Worm (Caenorhabditis elegans): ENCODE results near the gene nep-17.

nep-17 gene

DNA sequence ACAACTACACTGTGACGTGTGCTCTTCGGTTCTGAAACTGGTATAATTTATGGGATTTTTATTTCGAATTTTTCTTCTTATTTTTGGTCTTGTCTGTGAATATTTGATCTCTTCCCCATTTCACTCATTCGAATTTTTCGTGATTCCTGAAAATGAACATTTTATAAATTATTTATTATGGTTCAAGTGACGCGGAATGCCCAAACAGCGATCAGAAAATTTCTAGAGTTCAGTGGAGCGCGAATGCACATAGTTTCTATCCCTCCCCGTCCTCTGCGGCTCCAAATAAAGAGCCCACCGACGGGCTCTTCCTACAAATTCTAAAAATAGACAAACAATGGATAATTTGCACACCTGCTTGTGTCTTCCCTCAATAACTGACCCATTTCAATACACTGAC, 4.0 kb upstream of the nep-17 start, which contains the start of gene F54F11.1:
Gene F54F11.1, plus strand, starts transcription at position 301 of the 400 bp plus-strand sequence.
- no peak for TF ChIP-seq ceh-31 (tag; optimal IDR thresholded peaks at IDR 0.05)
- no peak for TF ChIP-seq ceh-34 (tag; optimal IDR thresholded peaks at IDR 0.05)
- TF ChIP-seq fkh-10 (GFP tag; optimal IDR thresholded peaks at IDR 0.05): no peak
- TF ChIP-seq ref-2 (tag; optimal IDR thresholded peaks at IDR 0.05): no peak
- no peak for TF ChIP-seq nfya-1 (tag; optimal IDR thresholded peaks at IDR 0.05)
- TF ChIP-seq lin-11 (tag; optimal IDR thresholded peaks at IDR 0.05): no peak
- no peak for TF ChIP-seq zip-5 (tag; optimal IDR thresholded peaks at IDR 0.05)
- no peak for TF ChIP-seq hlh-15 (tag; optimal IDR thresholded peaks at IDR 0.05)
- TF ChIP-seq ets-4 (tag; optimal IDR thresholded peaks at IDR 0.05): no peak

DNA sequence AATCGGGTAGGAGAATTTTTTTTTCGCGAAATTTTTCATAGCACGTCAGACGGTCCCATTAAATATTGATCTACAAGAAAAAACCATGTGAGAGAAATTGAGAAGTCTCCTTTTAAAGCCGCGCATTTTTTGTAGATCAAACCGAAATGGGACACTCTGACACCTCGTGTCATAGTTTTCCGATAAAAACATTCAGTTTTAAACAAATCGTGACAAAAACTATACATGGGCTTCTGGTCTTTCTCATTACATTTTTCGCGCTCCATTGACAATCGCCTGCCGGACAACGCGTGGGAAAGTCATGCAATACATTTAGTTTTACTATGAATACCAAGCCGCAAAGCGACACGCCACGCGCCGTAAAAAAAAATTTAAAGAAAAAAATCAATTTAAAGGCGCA, 2.2 kb upstream of the nep-17 start:
- no peak for TF ChIP-seq hlh-8 (tag; optimal IDR thresholded peaks at IDR 0.05)
- no peak for TF ChIP-seq tbx-2 (tag; optimal IDR thresholded peaks at IDR 0.05)
- no peak for TF ChIP-seq elt-4 (tag; optimal IDR thresholded peaks at IDR 0.05)
- no peak for TF ChIP-seq hlh-13 (GFP tag; optimal IDR thresholded peaks at IDR 0.05)
- no peak for TF ChIP-seq sdc-2 (tag; optimal IDR thresholded peaks at IDR 0.05)
- no peak for TF ChIP-seq sox-4 (tag; optimal IDR thresholded peaks at IDR 0.05)
- TF ChIP-seq fkh-10 (GFP tag; optimal IDR thresholded peaks at IDR 0.05): no peak
- TF ChIP-seq zip-5 (tag; optimal IDR thresholded peaks at IDR 0.05): no peak
- no peak for TF ChIP-seq mec-3 (tag; optimal IDR thresholded peaks at IDR 0.05; ENCODE audit: borderline replicate concordance)
- no peak for TF ChIP-seq pag-3 (tag; optimal IDR thresholded peaks at IDR 0.05; ENCODE audit: borderline replicate concordance)
- TF ChIP-seq nfya-1 (tag; optimal IDR thresholded peaks at IDR 0.05): no peak
- TF ChIP-seq ceh-48 (tag; optimal IDR thresholded peaks at IDR 0.05): no peak
- no peak for TF ChIP-seq hlh-6 (tag; optimal IDR thresholded peaks at IDR 0.05)
- no peak for TF ChIP-seq elt-2 (tag; optimal IDR thresholded peaks at IDR 0.05)
- TF ChIP-seq ceh-14 (tag; optimal IDR thresholded peaks at IDR 0.05): no peak
- no peak for TF ChIP-seq ets-4 (tag; optimal IDR thresholded peaks at IDR 0.05)
- TF ChIP-seq ceh-24 (tag; optimal IDR thresholded peaks at IDR 0.05): no peak
- TF ChIP-seq lin-11 (tag; optimal IDR thresholded peaks at IDR 0.05): no peak
- TF ChIP-seq dve-1 (tag; optimal IDR thresholded peaks at IDR 0.05): no peak

DNA sequence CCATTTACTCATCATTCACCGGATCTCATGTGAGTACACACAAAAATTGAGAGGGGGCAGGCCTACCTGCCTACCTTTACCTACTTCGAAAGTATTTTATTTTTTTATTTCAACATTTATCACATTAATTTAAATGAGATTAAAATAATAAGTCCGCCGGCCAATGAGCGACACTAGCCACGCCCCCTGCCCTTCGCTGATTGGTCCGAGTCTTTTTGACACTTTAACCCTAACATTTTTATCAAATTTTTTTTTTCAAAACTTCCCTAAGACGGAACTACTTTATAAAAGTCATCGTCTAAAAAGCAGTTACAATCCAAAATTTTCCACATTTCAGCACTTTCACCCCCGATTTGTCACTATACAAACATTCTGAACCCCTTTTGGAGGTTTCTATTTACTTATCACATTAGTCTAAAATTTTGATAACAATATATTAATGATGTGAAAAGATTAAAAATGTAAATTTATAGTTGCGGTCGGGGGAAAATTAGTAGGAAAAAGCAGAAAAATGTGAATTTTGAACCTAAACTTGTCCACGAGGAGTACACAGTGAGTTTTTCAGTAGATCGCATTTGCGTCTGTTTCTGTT, 1.5 kb upstream of the nep-17 start:
- TF ChIP-seq madf-2 (tag; optimal IDR thresholded peaks at IDR 0.05) (no peak), pha-4 (tag; optimal IDR thresholded peaks at IDR 0.05) (no peak), elt-2 (tag; optimal IDR thresholded peaks at IDR 0.05) (no peak), nfya-1 (tag; optimal IDR thresholded peaks at IDR 0.05) (peak; percentile 59)

DNA sequence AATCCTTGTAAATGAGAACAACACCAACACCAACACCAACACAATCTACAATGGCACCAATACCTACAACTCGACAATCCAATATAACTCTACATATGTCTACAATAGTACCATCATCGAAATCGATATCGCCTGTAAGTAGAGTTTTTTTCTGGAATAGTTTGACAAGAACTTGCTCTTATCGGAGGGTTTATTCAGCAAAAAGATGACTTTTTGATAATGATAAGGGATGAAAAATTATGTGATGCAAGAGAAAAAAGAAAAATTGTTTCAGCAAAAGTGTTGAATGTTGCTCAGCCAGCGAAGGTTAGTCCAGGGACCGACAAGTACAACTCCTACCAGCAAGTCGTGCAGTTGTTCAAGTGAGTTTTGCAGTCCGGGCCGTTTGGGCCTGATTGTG, 988 bp downstream of the nep-17 start:
- TF ChIP-seq T23F11.4 (GFP tag; optimal IDR thresholded peaks at IDR 0.05) (no peak), pat-9 (tag; optimal IDR thresholded peaks at IDR 0.05) (no peak), ceh-2 (tag; optimal IDR thresholded peaks at IDR 0.05) (no peak), gmeb-2 (tag; optimal IDR thresholded peaks at IDR 0.05) (no peak), pros-1 (tag; optimal IDR thresholded peaks at IDR 0.05) (no peak), K02D7.2 (tag; optimal IDR thresholded peaks at IDR 0.05) (no peak), hlh-13 (GFP tag; optimal IDR thresholded peaks at IDR 0.05) (no peak), ets-4 (tag; optimal IDR thresholded peaks at IDR 0.05) (no peak)

- TF ChIP-seq elt-4 (tag; optimal IDR thresholded peaks at IDR 0.05) (no peak), T23F11.4 (GFP tag; optimal IDR thresholded peaks at IDR 0.05) (no peak), ceh-24 (tag; optimal IDR thresholded peaks at IDR 0.05) (no peak), elt-2 (tag; optimal IDR thresholded peaks at IDR 0.05) (no peak), pqm-1 (tag; optimal IDR thresholded peaks at IDR 0.05) (no peak), unc-3 (GFP tag; conservative IDR thresholded peaks at IDR 0.05) (no peak), unc-3 (tag; optimal IDR thresholded peaks at IDR 0.05) (no peak), ceh-19 (GFP tag; optimal IDR thresholded peaks at IDR 0.05) (no peak), ceh-31 (tag; optimal IDR thresholded peaks at IDR 0.05) (no peak), tbx-2 (tag; optimal IDR thresholded peaks at IDR 0.05) (no peak), Y22D7AL.16 (tag; optimal IDR thresholded peaks at IDR 0.05) (no peak), K02D7.2 (tag; optimal IDR thresholded peaks at IDR 0.05) (no peak), pha-4 (tag; optimal IDR thresholded peaks at IDR 0.05) (no peak), ceh-9 (tag; optimal IDR thresholded peaks at IDR 0.05) (no peak), ama-1 (optimal IDR thresholded peaks at IDR 0.05) (no peak), syd-9 (tag; optimal IDR thresholded peaks at IDR 0.05) (no peak), fkh-6 (tag; optimal IDR thresholded peaks at IDR 0.05) (no peak), sdc-2 (tag; optimal IDR thresholded peaks at IDR 0.05) (no peak), ceh-18 (tag; optimal IDR thresholded peaks at IDR 0.05) (no peak)
Observed at ce11 chrII:13515813-13516212, 8.2 kb downstream of the nep-17 start.
